Fruit fly (Drosophila melanogaster): Measurements from ENCODE around the gene CG11498.
A peak's percentile ranks its signal among the peaks of the same experiment; 100 is the strongest.

Gene CG11498

dm6 chr3R:30203104-30203986 is 43.1 kb upstream of the CG11498 start (continued):
- peak; percentile 98 for TF ChIP-seq Camta (GFP tag; optimal IDR thresholded peaks at IDR 0.05)
- TF ChIP-seq CG7556 (GFP tag; optimal IDR thresholded peaks at IDR 0.05), result peak; percentile 95
- TF ChIP-seq CG10274 (GFP tag; optimal IDR thresholded peaks at IDR 0.05), result peak; percentile 100
- peak; percentile 90 for TF ChIP-seq zen (tag; optimal IDR thresholded peaks at IDR 0.05)
- TF ChIP-seq Atf3 (GFP tag; optimal IDR thresholded peaks at IDR 0.05), result peak; percentile 85
- TF ChIP-seq CG7987 (GFP tag; optimal IDR thresholded peaks at IDR 0.05), result peak; percentile 88
- peak; percentile 89 for TF ChIP-seq en (GFP tag; optimal IDR thresholded peaks at IDR 0.05)
- TF ChIP-seq trh (GFP tag; optimal IDR thresholded peaks at IDR 0.05), result peak; percentile 76
- peak; percentile 83 for TF ChIP-seq oc (tag; optimal IDR thresholded peaks at IDR 0.05)
- TF ChIP-seq Scr (GFP tag; IDR thresholded peaks at IDR 0.05; ENCODE audit: partially characterized antibody), result 0 out of 2 replicates have a peak, but pooled peaks have one; percentile 24
- TF ChIP-seq CG10654 (GFP tag; optimal IDR thresholded peaks at IDR 0.05), result peak; percentile 98
- TF ChIP-seq chif (GFP tag; optimal IDR thresholded peaks at IDR 0.05), result peak; percentile 93 to 98
- TF ChIP-seq HHEX (GFP tag; optimal IDR thresholded peaks at IDR 0.05), result peak; percentile 96
- TF ChIP-seq CG1024 (GFP tag; IDR thresholded peaks at IDR 0.05), result peak; percentile 90
- peak; percentile 89 for TF ChIP-seq CG1602 (GFP tag; optimal IDR thresholded peaks at IDR 0.05)
- peak; percentile 83 for TF ChIP-seq CG10462 (GFP tag; optimal IDR thresholded peaks at IDR 0.05)
- TF ChIP-seq CG1529 (GFP tag; optimal IDR thresholded peaks at IDR 0.05), result peak; percentile 74
- TF ChIP-seq CG14441 (GFP tag; IDR thresholded peaks at IDR 0.05), result peak; percentile 92
- TF ChIP-seq crol (GFP tag; IDR thresholded peaks at IDR 0.05), result peak; percentile 100
- peak; percentile 93 for TF ChIP-seq CG11398 (GFP tag; optimal IDR thresholded peaks at IDR 0.05)
- TF ChIP-seq Hmx (GFP tag; optimal IDR thresholded peaks at IDR 0.05), result peak; percentile 93
- TF ChIP-seq CG16813 (GFP tag; IDR thresholded peaks at IDR 0.05; ENCODE audit: partially characterized antibody), result no peak
- peak; percentile 95 for TF ChIP-seq vvl (GFP tag; IDR thresholded peaks at IDR 0.05)
- TF ChIP-seq Hmr (GFP tag; optimal IDR thresholded peaks at IDR 0.05), result peak; percentile 96
- peak; percentile 96 for TF ChIP-seq zfh2 (GFP tag; optimal IDR thresholded peaks at IDR 0.05)
- TF ChIP-seq sima (GFP tag; optimal IDR thresholded peaks at IDR 0.05), result peak; percentile 93
- TF ChIP-seq CG31388 (GFP tag; optimal IDR thresholded peaks at IDR 0.05), result peak; percentile 91
- peak; percentile 95 for TF ChIP-seq pho (GFP tag; optimal IDR thresholded peaks at IDR 0.05)
- peak; percentile 91 for TF ChIP-seq Dek (tag; optimal IDR thresholded peaks at IDR 0.05)
- peak; percentile 42 for TF ChIP-seq CG10431 (GFP tag; optimal IDR thresholded peaks at IDR 0.05)
- peak; percentile 73 for TF ChIP-seq Drgx (GFP tag; IDR thresholded peaks at IDR 0.05)
- TF ChIP-seq Dref (GFP tag; IDR thresholded peaks at IDR 0.05), result no peak
- TF ChIP-seq HLH4C (GFP tag; IDR thresholded peaks at IDR 0.05; ENCODE audit: partially characterized antibody), result 0 out of 3 replicates have a peak, but pooled peaks have one; percentile 29
- TF ChIP-seq stc (GFP tag; IDR thresholded peaks at IDR 0.05), result peak; percentile 92
- peak; percentile 97 to 98 for TF ChIP-seq Pdp1 (GFP tag; optimal IDR thresholded peaks at IDR 0.05)
- peak; percentile 92 for TF ChIP-seq grau (tag; optimal IDR thresholded peaks at IDR 0.05)
- TF ChIP-seq CG3995 (GFP tag; optimal IDR thresholded peaks at IDR 0.05), result peak; percentile 78
- no peak for TF ChIP-seq corto (GFP tag; optimal IDR thresholded peaks at IDR 0.05)
- peak; percentile 99 for TF ChIP-seq Side (GFP tag; optimal IDR thresholded peaks at IDR 0.05)
- peak; percentile 93 for TF ChIP-seq CG6854 (GFP tag; optimal IDR thresholded peaks at IDR 0.05)
- peak; percentile 98 for TF ChIP-seq CG1792 (GFP tag; optimal IDR thresholded peaks at IDR 0.05)
- TF ChIP-seq ttk (GFP tag; IDR thresholded peaks at IDR 0.05), result peak; percentile 95
- TF ChIP-seq CG6683 (GFP tag; optimal IDR thresholded peaks at IDR 0.05), result peak; percentile 93
- TF ChIP-seq CrebB (tag; optimal IDR thresholded peaks at IDR 0.05), result peak; percentile 78
- peak; percentile 77 for TF ChIP-seq GATAe (GFP tag; conservative IDR thresholded peaks at IDR 0.05)
- TF ChIP-seq Tbp (GFP tag; optimal IDR thresholded peaks at IDR 0.05), result no peak
- peak; percentile 92 for TF ChIP-seq slbo (GFP tag; IDR thresholded peaks at IDR 0.05)
- peak; percentile 97 for TF ChIP-seq CG10979 (tag; optimal IDR thresholded peaks at IDR 0.05)
- peak; percentile 96 for TF ChIP-seq lmd (GFP tag; IDR thresholded peaks at IDR 0.05)
